Fruit fly (Drosophila melanogaster): ENCODE measurements around the gene Ugt37E1.

The Ugt37E1 gene

dm6 chr2L:16815989-16816749 is 19.8 kb downstream of the Ugt37E1 start, which contains the start of gene mdy (continued):
- peak; percentile 51; the same call in 2 of the 4 replicates for TF ChIP-seq Gug (GFP tag; IDR thresholded peaks at IDR 0.05)
- no peak for TF ChIP-seq CG12071 (GFP tag; optimal IDR thresholded peaks at IDR 0.05)
- no peak for TF ChIP-seq crp (GFP tag; optimal IDR thresholded peaks at IDR 0.05)
- no peak for TF ChIP-seq Hand (GFP tag; optimal IDR thresholded peaks at IDR 0.05)
- no peak for TF ChIP-seq tna (GFP tag; IDR thresholded peaks at IDR 0.05; ENCODE audit: partially characterized antibody)
- no peak for TF ChIP-seq CG7745 (tag; optimal IDR thresholded peaks at IDR 0.05)
- no peak for TF ChIP-seq CG3407 (GFP tag; optimal IDR thresholded peaks at IDR 0.05)
- TF ChIP-seq luna (GFP tag; optimal IDR thresholded peaks at IDR 0.05): no peak
- TF ChIP-seq CG30403 (GFP tag; optimal IDR thresholded peaks at IDR 0.05): peak; percentile 79
- no peak for TF ChIP-seq CrebB (tag; optimal IDR thresholded peaks at IDR 0.05)
- peak; percentile 55 for TF ChIP-seq CG16863 (GFP tag; optimal IDR thresholded peaks at IDR 0.05)
- TF ChIP-seq fd64A (GFP tag; optimal IDR thresholded peaks at IDR 0.05): no peak
- no peak for TF ChIP-seq prd (optimal IDR thresholded peaks at IDR 0.05)
- TF ChIP-seq prd (GFP tag; IDR thresholded peaks at IDR 0.05): peak; percentile 69
- peak; percentile 79 for TF ChIP-seq CG32532 (GFP tag; IDR thresholded peaks at IDR 0.05)
- TF ChIP-seq ara (GFP tag; IDR thresholded peaks at IDR 0.05): peak; percentile 64
- peak; percentile 77 for TF ChIP-seq CG12391 (tag; optimal IDR thresholded peaks at IDR 0.05)
- no peak for TF ChIP-seq CG2889 (GFP tag; IDR thresholded peaks at IDR 0.05)
- TF ChIP-seq kah (GFP tag; optimal IDR thresholded peaks at IDR 0.05): no peak
- TF ChIP-seq row (GFP tag; IDR thresholded peaks at IDR 0.05): peak; percentile 89
- TF ChIP-seq abd-A (tag; optimal IDR thresholded peaks at IDR 0.05): no peak
- TF ChIP-seq amos (GFP tag; IDR thresholded peaks at IDR 0.05; ENCODE audit: partially characterized antibody): no peak
- TF ChIP-seq Bgb (GFP tag; IDR thresholded peaks at IDR 0.05; ENCODE audit: partially characterized antibody): peak; percentile 21; the same call in 1 of the 2 replicates
- TF ChIP-seq CG12769 (tag; optimal IDR thresholded peaks at IDR 0.05): peak; percentile 56
- TF ChIP-seq zfh2 (GFP tag; optimal IDR thresholded peaks at IDR 0.05): peak; percentile 41
- no peak for TF ChIP-seq Dad (GFP tag; optimal IDR thresholded peaks at IDR 0.05)
- peak; percentile 2 for TF ChIP-seq pum (GFP tag; optimal IDR thresholded peaks at IDR 0.05)
- TF ChIP-seq da (GFP tag; optimal IDR thresholded peaks at IDR 0.05): no peak
- TF ChIP-seq crol (GFP tag; IDR thresholded peaks at IDR 0.05): no peak
- TF ChIP-seq sd (tag; optimal IDR thresholded peaks at IDR 0.05): no peak
- peak; percentile 27; the same call in 1 of the 2 replicates for TF ChIP-seq CG1024 (GFP tag; IDR thresholded peaks at IDR 0.05)
- peak; percentile 52; the same call in 2 of the 3 replicates for TF ChIP-seq CG16813 (GFP tag; IDR thresholded peaks at IDR 0.05; ENCODE audit: partially characterized antibody)
- no peak for TF ChIP-seq MESR4 (GFP tag; optimal IDR thresholded peaks at IDR 0.05)
- TF ChIP-seq CG34224 (GFP tag; IDR thresholded peaks at IDR 0.05; ENCODE audit: partially characterized antibody): peak; percentile 30; the same call in 1 of the 3 replicates
- peak; percentile 43 for TF ChIP-seq CG1647 (GFP tag; optimal IDR thresholded peaks at IDR 0.05)
- peak; percentile 33 for TF ChIP-seq mam (GFP tag; optimal IDR thresholded peaks at IDR 0.05)
- TF ChIP-seq CG3065 (GFP tag; optimal IDR thresholded peaks at IDR 0.05): peak; percentile 4
- no peak for TF ChIP-seq CG3838 (GFP tag; optimal IDR thresholded peaks at IDR 0.05)
- peak; percentile 31 for TF ChIP-seq MTF-1 (GFP tag; optimal IDR thresholded peaks at IDR 0.05; ENCODE audit: borderline replicate concordance)
- TF ChIP-seq al (GFP tag; IDR thresholded peaks at IDR 0.05): peak; percentile 70
- peak; percentile 41 for TF ChIP-seq Atf-2 (GFP tag; optimal IDR thresholded peaks at IDR 0.05)
- TF ChIP-seq sob (GFP tag; IDR thresholded peaks at IDR 0.05): peak; percentile 23; the same call in 1 of the 2 replicates
- no peak for TF ChIP-seq Taf1 (GFP tag; IDR thresholded peaks at IDR 0.05)
- TF ChIP-seq mld (GFP tag; IDR thresholded peaks at IDR 0.05; ENCODE audit: partially characterized antibody): 0 out of 3 replicates have a peak, but pooled peaks have one; percentile 25
- peak; percentile 1 for TF ChIP-seq pita (GFP tag; optimal IDR thresholded peaks at IDR 0.05)
- TF ChIP-seq PHDP (tag; optimal IDR thresholded peaks at IDR 0.05): peak; percentile 58
- peak; percentile 44 for TF ChIP-seq lab (GFP tag; optimal IDR thresholded peaks at IDR 0.05)
- TF ChIP-seq CG17829 (tag; optimal IDR thresholded peaks at IDR 0.05): peak; percentile 48
- TF ChIP-seq lilli (GFP tag; optimal IDR thresholded peaks at IDR 0.05): peak; percentile 80

All from whole organism, embryonic.